Worm (Caenorhabditis elegans) whole organism, L4/young adult: ENCODE measurements around the gene C31B8.12.

Experiments
- dao-5 ChIP-seq: sonication (generic microtip); optimal IDR thresholded peaks from 2 replicates; lab custom pipeline; 2016; ENCODE audit warnings: missing genotype, missing genetic modification characterization, moderate library complexity, missing compliant biosample characterization
- him-1 ChIP-seq: sonication (generic microtip); optimal IDR thresholded peaks from 2 replicates; lab custom pipeline; 2016; ENCODE audit warnings: missing genotype, missing genetic modification reagents, missing genetic modification characterization, missing compliant biosample characterization

- TF ChIP-seq dao-5 (no peak), him-1 (no peak)
These were observed 45.9 kb downstream of the C31B8.12 start for ce11 chrV:2881565-2881964.
